Fruit fly (Drosophila melanogaster): ENCODE data around the gene CG18404.

DNA sequence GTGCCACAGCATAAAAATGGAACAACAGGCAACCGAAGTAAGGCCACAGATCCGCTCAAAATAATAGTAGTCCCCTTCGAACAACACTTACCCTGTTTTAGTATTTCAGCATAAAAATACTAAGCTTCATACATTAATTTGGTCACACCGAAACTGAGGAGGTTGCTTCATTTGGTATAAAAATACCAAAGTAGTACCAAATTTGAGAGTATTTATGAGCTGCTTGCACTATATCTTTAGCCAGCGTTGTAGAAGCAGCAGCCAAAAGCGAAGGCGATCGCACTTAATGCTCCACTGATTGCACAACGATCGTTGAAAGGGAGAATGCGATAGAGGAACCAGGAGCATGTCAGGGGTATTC lies 6.0 kb downstream of the CG18404 start:
- TF ChIP-seq Neu2 (GFP tag; optimal IDR thresholded peaks at IDR 0.05; ENCODE audit: borderline replicate concordance): no peak
- TF ChIP-seq CG18619 (GFP tag; optimal IDR thresholded peaks at IDR 0.05): no peak
- TF ChIP-seq peb (GFP tag; IDR thresholded peaks at IDR 0.05): no peak
- no peak for TF ChIP-seq CG4820 (GFP tag; optimal IDR thresholded peaks at IDR 0.05)
- TF ChIP-seq B-H1 (GFP tag; IDR thresholded peaks at IDR 0.05): no peak
- TF ChIP-seq CG18476 (GFP tag; optimal IDR thresholded peaks at IDR 0.05): no peak
- TF ChIP-seq ato (GFP tag; IDR thresholded peaks at IDR 0.05; ENCODE audit: partially characterized antibody): no peak
- TF ChIP-seq zfh1 (GFP tag; IDR thresholded peaks at IDR 0.05): no peak
- TF ChIP-seq stwl (tag; optimal IDR thresholded peaks at IDR 0.05): peak; percentile 99
- no peak for TF ChIP-seq MTF-1 (GFP tag; optimal IDR thresholded peaks at IDR 0.05; ENCODE audit: borderline replicate concordance)
- no peak for TF ChIP-seq B-H2 (GFP tag; optimal IDR thresholded peaks at IDR 0.05)
- no peak for TF ChIP-seq bcd (GFP tag; optimal IDR thresholded peaks at IDR 0.05)
- no peak for TF ChIP-seq tx (GFP tag; optimal IDR thresholded peaks at IDR 0.05)
- TF ChIP-seq D (optimal IDR thresholded peaks at IDR 0.05): no peak
- no peak for TF ChIP-seq D (GFP tag; optimal IDR thresholded peaks at IDR 0.05)

All from whole organism, embryonic.